Fruit fly (Drosophila melanogaster) whole organism, prepupa: Measurements from ENCODE around the gene CG13073.

ENCODE experiments used
- Blimp-1 ChIP-seq: fragments of 200-800 bp; sonication (Bioruptor generic); optimal IDR thresholded peaks from 3 replicates; lab custom pipeline; 2017; ENCODE audit warnings: missing biosample characterization, missing genetic modification characterization, mild to moderate bottlenecking, moderate library complexity, missing genetic modification reagents
- CG10631 ChIP-seq: fragments of 200-800 bp; sonication (Bioruptor generic); optimal IDR thresholded peaks from 2 replicates; lab custom pipeline; 2016; ENCODE audit warnings: missing biosample characterization, missing genetic modification characterization
- CG11294 ChIP-seq: fragments of 200-800 bp; sonication (Bioruptor generic); IDR thresholded peaks from 2 replicates; pipeline ENCODE4 v1.3.6; 2022; ENCODE audit warnings: missing biosample characterization, missing genetic modification characterization
- CG11762 ChIP-seq: fragments of 200-800 bp; sonication (Bioruptor generic); optimal IDR thresholded peaks from 3 replicates; lab custom pipeline; 2016; ENCODE audit warnings: missing biosample characterization, missing genetic modification characterization; ENCODE audit not compliant: insufficient read depth
- CG15336 ChIP-seq: fragments of 200-800 bp; sonication (Bioruptor generic); IDR thresholded peaks from 2 replicates; pipeline ENCODE4 v1.3.6; 2022; ENCODE audit warnings: missing biosample characterization, missing genetic modification characterization
- CG1621 ChIP-seq: fragments of 200-800 bp; sonication (Bioruptor generic); optimal IDR thresholded peaks from 3 replicates; lab custom pipeline; 2018; ENCODE audit warnings: missing biosample characterization, mild to moderate bottlenecking, missing genetic modification characterization
- CG16779 ChIP-seq: fragments of 200-800 bp; sonication (Bioruptor generic); optimal IDR thresholded peaks from 3 replicates; lab custom pipeline; 2017; ENCODE audit warnings: missing biosample characterization, mild to moderate bottlenecking, missing genetic modification characterization
- CG32006 ChIP-seq: fragments of 200-800 bp; sonication (Bioruptor generic); optimal IDR thresholded peaks from 3 replicates; lab custom pipeline; 2017; ENCODE audit warnings: missing biosample characterization, mild to moderate bottlenecking, missing genetic modification characterization
- CG34406 ChIP-seq: fragments of 200-800 bp; sonication (Bioruptor generic); optimal IDR thresholded peaks from 3 replicates; lab custom pipeline; 2016; ENCODE audit warnings: missing biosample characterization, missing genetic modification characterization
- CG3919 ChIP-seq: fragments of 200-800 bp; sonication (Bioruptor generic); optimal IDR thresholded peaks from 3 replicates; lab custom pipeline; 2016; ENCODE audit warnings: missing biosample characterization, missing genetic modification characterization
- CG6163 ChIP-seq: fragments of 200-800 bp; sonication (Bioruptor generic); IDR thresholded peaks from 3 replicates; pipeline ENCODE4 v1.3.6; 2022; ENCODE audit warnings: missing biosample characterization, missing genetic modification characterization
- CG6792 ChIP-seq: fragments of 200-800 bp; sonication (Bioruptor generic); optimal IDR thresholded peaks from 3 replicates; lab custom pipeline; 2016; ENCODE audit warnings: missing biosample characterization, missing genetic modification characterization
- CG6854 ChIP-seq: fragments of 200-800 bp; sonication (Bioruptor generic); optimal IDR thresholded peaks from 2 replicates; lab custom pipeline; 2017; ENCODE audit warnings: missing biosample characterization, mild to moderate bottlenecking, missing genetic modification characterization
- CG8119 ChIP-seq: fragments of 200-800 bp; sonication (Bioruptor generic); IDR thresholded peaks from 3 replicates; pipeline ENCODE4 v1.3.6; 2022; ENCODE audit warnings: missing biosample characterization, missing genetic modification characterization
- CG8319 ChIP-seq: fragments of 200-800 bp; sonication (Bioruptor generic); optimal IDR thresholded peaks from 3 replicates; lab custom pipeline; 2016; ENCODE audit warnings: missing biosample characterization, missing genetic modification characterization
- CG8632 ChIP-seq: fragments of 200-800 bp; sonication (Bioruptor generic); optimal IDR thresholded peaks from 3 replicates; lab custom pipeline; 2016; ENCODE audit warnings: missing biosample characterization, missing genetic modification characterization
- CG9139 ChIP-seq: fragments of 200-800 bp; sonication (Bioruptor generic); optimal IDR thresholded peaks from 3 replicates; lab custom pipeline; 2017; ENCODE audit warnings: missing biosample characterization, mild to moderate bottlenecking, missing genetic modification characterization
- Eip75B ChIP-seq: fragments of 200-800 bp; sonication (Bioruptor generic); optimal IDR thresholded peaks from 3 replicates; lab custom pipeline; 2016; ENCODE audit warnings: missing biosample characterization, missing genetic modification characterization
- Eip93F ChIP-seq: fragments of 200-800 bp; sonication (Bioruptor generic); optimal IDR thresholded peaks from 2 replicates; lab custom pipeline; 2016; ENCODE audit warnings: missing biosample characterization, mild to moderate bottlenecking, missing genetic modification characterization
- Ets96B ChIP-seq: fragments of 200-800 bp; optimal IDR thresholded peaks from 2 replicates; lab custom pipeline; 2019; ENCODE audit warnings: missing biosample characterization, mild to moderate bottlenecking, missing genetic modification characterization, moderate library complexity
- Gug ChIP-seq: fragments of 200-800 bp; sonication (Bioruptor generic); IDR thresholded peaks from 2 replicates; pipeline ENCODE4 v1.3.6; 2022; ENCODE audit warnings: missing biosample characterization, missing genetic modification characterization
- Hr38 ChIP-seq: sonication (Bioruptor generic); optimal IDR thresholded peaks from 2 replicates; lab custom pipeline; 2016; ENCODE audit warnings: missing biosample characterization, missing genetic modification characterization
- Hr39 ChIP-seq: fragments of 200-800 bp; sonication (Bioruptor generic); optimal IDR thresholded peaks from 2 replicates; lab custom pipeline; 2016; ENCODE audit warnings: missing biosample characterization, missing genetic modification characterization
- Hr4 ChIP-seq: fragments of 200-800 bp; sonication (Bioruptor generic); optimal IDR thresholded peaks from 3 replicates; lab custom pipeline; 2016; ENCODE audit warnings: missing biosample characterization, missing genetic modification characterization
- Lpt ChIP-seq: fragments of 200-800 bp; sonication (Bioruptor generic); optimal IDR thresholded peaks from 3 replicates; lab custom pipeline; 2016; ENCODE audit warnings: missing biosample characterization, missing genetic modification characterization
- Met ChIP-seq: fragments of 200-800 bp; sonication (Bioruptor generic); optimal IDR thresholded peaks from 3 replicates; lab custom pipeline; 2016; ENCODE audit warnings: missing biosample characterization, missing genetic modification characterization
- OdsH ChIP-seq: fragments of 200-800 bp; sonication (Bioruptor generic); optimal IDR thresholded peaks from 3 replicates; lab custom pipeline; 2016; ENCODE audit warnings: missing biosample characterization, missing genetic modification characterization
- Smox ChIP-seq: fragments of 200-800 bp; sonication (Bioruptor generic); optimal IDR thresholded peaks from 3 replicates; lab custom pipeline; 2016; ENCODE audit warnings: missing biosample characterization, missing genetic modification characterization
- Sox102F ChIP-seq: fragments of 200-800 bp; sonication (Bioruptor generic); optimal IDR thresholded peaks from 2 replicates; lab custom pipeline; 2016; ENCODE audit warnings: missing biosample characterization, mild to moderate bottlenecking, missing genetic modification characterization
- Sox14 ChIP-seq: fragments of 200-800 bp; sonication (Bioruptor generic); optimal IDR thresholded peaks from 3 replicates; lab custom pipeline; 2016; ENCODE audit warnings: missing biosample characterization, missing genetic modification characterization
- achi ChIP-seq: fragments of 200-800 bp; sonication (Bioruptor generic); optimal IDR thresholded peaks from 3 replicates; lab custom pipeline; 2016; ENCODE audit warnings: missing biosample characterization, missing genetic modification characterization
- acj6 ChIP-seq: fragments of 200-800 bp; sonication (Bioruptor generic); optimal IDR thresholded peaks from 3 replicates; lab custom pipeline; 2016; ENCODE audit warnings: missing biosample characterization, missing genetic modification characterization
- cyc ChIP-seq: fragments of 200-800 bp; sonication (Bioruptor generic); optimal IDR thresholded peaks from 3 replicates; lab custom pipeline; 2016; ENCODE audit warnings: missing biosample characterization, missing genetic modification characterization
- dac ChIP-seq: fragments of 200-800 bp; sonication (Bioruptor generic); optimal IDR thresholded peaks from 2 replicates; lab custom pipeline; 2017; ENCODE audit warnings: missing biosample characterization, mild to moderate bottlenecking, missing genetic modification characterization
- dsx ChIP-seq: fragments of 200-800 bp; optimal IDR thresholded peaks from 3 replicates; lab custom pipeline; 2019; ENCODE audit warnings: missing biosample characterization, mild to moderate bottlenecking, missing genetic modification characterization, moderate library complexity; ENCODE audit not compliant: poor library complexity, severe bottlenecking
- eg ChIP-seq: fragments of 200-800 bp; sonication (Bioruptor generic); IDR thresholded peaks from 3 replicates; pipeline ENCODE4 v1.3.6; 2022; ENCODE audit warnings: missing biosample characterization, missing genetic modification characterization
- esn ChIP-seq: fragments of 200-800 bp; sonication (Bioruptor generic); optimal IDR thresholded peaks from 2 replicates; lab custom pipeline; 2016; ENCODE audit warnings: missing biosample characterization, mild to moderate bottlenecking, missing genetic modification characterization, moderate library complexity
- fd59A ChIP-seq: fragments of 200-800 bp; sonication (Bioruptor generic); optimal IDR thresholded peaks from 2 replicates; lab custom pipeline; 2017; ENCODE audit warnings: missing biosample characterization, mild to moderate bottlenecking, missing genetic modification characterization, missing genetic modification reagents
- fd85E ChIP-seq: fragments of 200-800 bp; sonication (Bioruptor generic); optimal IDR thresholded peaks from 3 replicates; lab custom pipeline; 2016; ENCODE audit warnings: missing biosample characterization, missing genetic modification characterization
- fkh ChIP-seq: fragments of 200-800 bp; sonication (Bioruptor generic); optimal IDR thresholded peaks from 3 replicates; lab custom pipeline; 2017; ENCODE audit warnings: missing biosample characterization, mild to moderate bottlenecking, missing genetic modification characterization, moderate library complexity
- lz ChIP-seq: fragments of 200-800 bp; sonication (Bioruptor generic); optimal IDR thresholded peaks from 3 replicates; lab custom pipeline; 2016; ENCODE audit warnings: missing biosample characterization, missing genetic modification characterization
- net ChIP-seq: fragments of 200-800 bp; sonication (Bioruptor generic); optimal IDR thresholded peaks from 3 replicates; lab custom pipeline; 2016; ENCODE audit warnings: missing biosample characterization, missing genetic modification characterization
- pdm3 ChIP-seq: fragments of 200-800 bp; sonication (Bioruptor generic); optimal IDR thresholded peaks from 3 replicates; lab custom pipeline; 2016; ENCODE audit warnings: missing biosample characterization, missing genetic modification characterization
- spab ChIP-seq: fragments of 200-800 bp; sonication (Bioruptor generic); optimal IDR thresholded peaks from 2 replicates; lab custom pipeline; 2017; ENCODE audit warnings: missing biosample characterization, mild to moderate bottlenecking, missing genetic modification characterization, missing genetic modification reagents
- ss ChIP-seq, 2 experiments: fragments of 200-800 bp; sonication (Bioruptor generic); optimal IDR thresholded peaks; 2 replicates in 1 of 2; 3 replicates in 1 of 2; lab custom pipeline; 2017 to 2018; ENCODE audit warnings: mild to moderate bottlenecking in 2 of 2, missing biosample characterization in 2 of 2, missing genetic modification characterization in 2 of 2, moderate library complexity in 1 of 2
- svp ChIP-seq: fragments of 200-800 bp; sonication (Bioruptor generic); peaks from one replicate; lab custom pipeline; 2016; ENCODE audit warnings: missing biosample characterization, missing genetic modification characterization
- topi ChIP-seq: fragments of 200-800 bp; sonication (Bioruptor generic); optimal IDR thresholded peaks from 3 replicates; lab custom pipeline; 2016; ENCODE audit warnings: missing biosample characterization, missing genetic modification characterization

CG13073 gene

dm6 chr3L:16195476-16195958 is 21.6 kb downstream of the CG13073 start (continued):
- TF ChIP-seq Lpt (peak; percentile 68), net (GFP tag; lab: Kevin White, UChicago) (peak; percentile 32), Eip75B (GFP tag; lab: Kevin White, UChicago) (peak; percentile 66), CG10631 (GFP tag; lab: Kevin White, UChicago) (peak; percentile 9), cyc (peak; percentile 1), Smox (GFP tag; lab: Kevin White, UChicago) (peak; percentile 60), eg (GFP tag; lab: Robert Waterston, UW) (no peak; the same call in 2 of the 3 replicates), CG8119 (no peak; the same call in 2 of the 3 replicates), Ets96B (tag; lab: Kevin White, UChicago) (no peak), acj6 (peak; percentile 7), Hr38 (GFP tag; lab: Kevin White, UChicago) (no peak), Sox14 (peak; percentile 73), CG15336 (GFP tag; lab: Robert Waterston, UW) (no peak), CG8632 (GFP tag; lab: Kevin White, UChicago) (peak; percentile 11), CG6163 (peak; percentile 52), CG11294 (no peak), fkh (no peak), CG6854 (GFP tag; lab: Kevin White, UChicago) (peak; percentile 88), spab (GFP tag; lab: Kevin White, UChicago) (peak; percentile 57), CG1621 (tag; lab: Kevin White, UChicago) (peak; percentile 31), topi (GFP tag; lab: Kevin White, UChicago) (peak; percentile 53), CG16779 (peak; percentile 43), ss (GFP tag; optimal IDR thresholded peaks at IDR 0.05; lab: Kevin White, UChicago) (peak; percentile 71 to 80), Sox102F (peak; percentile 74), Gug (GFP tag; lab: Robert Waterston, UW) (0 out of 2 replicates have a peak, but pooled peaks have one; percentile 16), fd59A (no peak), svp (GFP tag; lab: Kevin White, UChicago) (peak; percentile 97), esn (GFP tag; lab: Kevin White, UChicago) (peak; percentile 60), dsx (GFP tag; lab: Kevin White, UChicago) (no peak), pdm3 (peak; percentile 25), Hr39 (GFP tag; lab: Kevin White, UChicago) (no peak)
- TF ChIP-seq, all 60 proteins: peak for 36

dm6 chr3L:16193851-16194709 is 23.0 kb downstream of the CG13073 start:
- TF ChIP-seq CG9139 (GFP tag; lab: Kevin White, UChicago) = peak; percentile 83
- no peak for TF ChIP-seq CG11294
- TF ChIP-seq Met (GFP tag; lab: Kevin White, UChicago) = peak; percentile 38
- TF ChIP-seq Eip93F (GFP tag; lab: Kevin White, UChicago) = peak; percentile 82
- TF ChIP-seq Eip75B (GFP tag; lab: Kevin White, UChicago) = peak; percentile 75
- TF ChIP-seq CG6792 (GFP tag; lab: Kevin White, UChicago) = peak; percentile 65
- TF ChIP-seq CG34406 (GFP tag; lab: Kevin White, UChicago) = peak; percentile 73
- TF ChIP-seq CG6854 (GFP tag; lab: Kevin White, UChicago) = peak; percentile 85
- TF ChIP-seq CG8632 (GFP tag; lab: Kevin White, UChicago) = peak; percentile 71
- peak; percentile 53; the same call in 1 of the 3 replicates for TF ChIP-seq CG8119
- TF ChIP-seq CG11762 = peak; percentile 22
- TF ChIP-seq lz (GFP tag; lab: Kevin White, UChicago) = peak; percentile 44
- TF ChIP-seq eg (GFP tag; lab: Robert Waterston, UW) = peak; percentile 62; the same call in 2 of the 3 replicates
- TF ChIP-seq CG6163 = peak; percentile 77
- TF ChIP-seq achi (GFP tag; lab: Kevin White, UChicago) = peak; percentile 67
- TF ChIP-seq topi (GFP tag; lab: Kevin White, UChicago) = peak; percentile 38
- no peak for TF ChIP-seq dac (GFP tag; lab: Kevin White, UChicago)
- TF ChIP-seq Hr4 (GFP tag; lab: Kevin White, UChicago) = peak; percentile 22
- TF ChIP-seq CG32006 (GFP tag; lab: Kevin White, UChicago) = peak; percentile 52
- TF ChIP-seq CG3919 (GFP tag; lab: Kevin White, UChicago) = peak; percentile 73
- TF ChIP-seq Blimp-1 (GFP tag; lab: Kevin White, UChicago) = peak; percentile 37
- TF ChIP-seq OdsH = peak; percentile 46
- TF ChIP-seq dsx (GFP tag; lab: Kevin White, UChicago) = peak; percentile 82
- peak; percentile 45 for TF ChIP-seq fd85E (GFP tag; lab: Kevin White, UChicago)
- peak; percentile 59 for TF ChIP-seq Sox14
- peak; percentile 53 for TF ChIP-seq CG10631 (GFP tag; lab: Kevin White, UChicago)
- TF ChIP-seq CG8319 = peak; percentile 55
